Worm (Caenorhabditis elegans): ENCODE data around the gene C08B11.9.

C08B11.9 gene

DNA sequence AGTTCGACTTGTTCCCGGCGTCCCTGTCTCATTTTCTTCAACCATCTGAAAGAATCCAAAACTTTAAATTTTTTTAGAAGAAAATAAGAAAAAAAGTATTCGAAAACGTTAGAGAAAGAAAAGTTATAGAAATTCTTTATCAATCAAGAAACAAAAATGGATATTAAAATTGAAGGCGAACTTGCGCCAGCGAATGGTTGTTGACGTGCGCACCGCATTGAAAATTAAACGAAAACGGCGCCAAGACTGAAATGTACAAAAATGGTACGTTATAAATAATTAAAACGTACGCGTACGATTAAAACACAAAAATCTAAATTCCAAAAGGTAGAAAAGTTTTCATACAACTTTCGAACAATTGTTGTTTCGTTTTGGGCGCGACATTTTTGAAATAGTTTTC is 48.8 kb upstream of the C08B11.9 start, which contains the start of gene K02C4.3 (continued):
- no peak for TF ChIP-seq F37D6.2 (tag; optimal IDR thresholded peaks at IDR 0.05)
- TF ChIP-seq ZK337.2 (GFP tag; IDR thresholded peaks at IDR 0.05): no peak
- no peak for TF ChIP-seq hif-1 (tag; optimal IDR thresholded peaks at IDR 0.05)
- TF ChIP-seq egl-27 (tag; optimal IDR thresholded peaks at IDR 0.05): no peak

DNA sequence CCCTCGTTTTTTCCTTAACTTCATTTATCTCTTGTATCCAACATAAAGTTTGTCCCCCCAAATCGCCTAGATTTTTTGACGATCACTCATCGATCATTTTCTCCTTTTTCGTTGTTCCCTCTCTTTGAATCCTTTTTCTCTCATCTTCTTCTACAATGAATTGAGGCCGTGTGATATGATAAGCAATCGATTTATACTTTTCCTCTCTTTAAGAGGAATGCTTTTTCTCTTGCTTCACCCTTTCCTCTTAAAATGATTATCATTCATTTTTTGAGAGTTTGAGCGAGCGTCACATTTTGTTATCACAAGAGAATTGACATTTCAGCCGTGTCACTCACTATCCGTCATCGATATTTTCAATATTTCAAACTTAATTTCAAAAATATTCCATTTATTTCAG is 40.1 kb upstream of the C08B11.9 start, which contains the start of gene K02C4.5:
K02C4.5 (plus strand) TSS at position 395 of the 400 bp plus-strand sequence.
- TF ChIP-seq F37D6.2 (tag; optimal IDR thresholded peaks at IDR 0.05) (no peak), lim-7 (GFP tag; IDR thresholded peaks at IDR 0.05) (no peak), nhr-41 (GFP tag; IDR thresholded peaks at IDR 0.05) (no peak), lin-1 (GFP tag; IDR thresholded peaks at IDR 0.05) (0 out of 2 replicates have a peak, but pooled peaks have one; percentile 34), ztf-11 (tag; optimal IDR thresholded peaks at IDR 0.05) (no peak), lsy-2 (tag; optimal IDR thresholded peaks at IDR 0.05) (peak in 1 of 2 experiments; percentile 26), nhr-28 (tag; optimal IDR thresholded peaks at IDR 0.05) (peak; percentile 65), ztf-7 (tag; optimal IDR thresholded peaks at IDR 0.05) (peak; percentile 7), daf-8 (GFP tag; IDR thresholded peaks at IDR 0.05) (no peak), daf-16 (GFP tag; optimal IDR thresholded peaks at IDR 0.05) (no peak), daf-16 (tag; optimal IDR thresholded peaks at IDR 0.05) (peak; percentile 80), tra-1 (GFP tag; IDR thresholded peaks at IDR 0.05) (peak; percentile 70), zag-1 (tag; optimal IDR thresholded peaks at IDR 0.05) (no peak), mep-1 (tag; optimal IDR thresholded peaks at IDR 0.05) (peak; percentile 25), F44E2.7 (GFP tag; IDR thresholded peaks at IDR 0.05) (no peak), attf-4 (tag; optimal IDR thresholded peaks at IDR 0.05) (no peak), hlh-11 (tag; optimal IDR thresholded peaks at IDR 0.05) (peak; percentile 79), ZK546.5 (tag; optimal IDR thresholded peaks at IDR 0.05) (no peak), mxl-2 (GFP tag; conservative IDR thresholded peaks at IDR 0.05) (no peak), dmd-6 (GFP tag; IDR thresholded peaks at IDR 0.05) (peak; percentile 59), nhr-10 (tag; optimal IDR thresholded peaks at IDR 0.05) (no peak), ceh-82 (tag; optimal IDR thresholded peaks at IDR 0.05) (no peak), php-3 (GFP tag; IDR thresholded peaks at IDR 0.05) (0 out of 2 replicates have a peak, but pooled peaks have one; percentile 49), pqm-1 (tag; optimal IDR thresholded peaks at IDR 0.05) (peak; percentile 98), saeg-2 (GFP tag; IDR thresholded peaks at IDR 0.05) (no peak), aha-1 (tag) (peak; percentile 35), Y75B8A.6 (GFP tag; IDR thresholded peaks at IDR 0.05) (no peak), dve-1 (tag; optimal IDR thresholded peaks at IDR 0.05; ENCODE audit: insufficient read depth) (peak; percentile 60), zfp-2 (tag; optimal IDR thresholded peaks at IDR 0.05) (no peak), nhr-6 (tag; optimal IDR thresholded peaks at IDR 0.05) (peak; percentile 61), hlh-30 (tag; optimal IDR thresholded peaks at IDR 0.05; ENCODE audit: insufficient read depth) (peak; percentile 61)

DNA sequence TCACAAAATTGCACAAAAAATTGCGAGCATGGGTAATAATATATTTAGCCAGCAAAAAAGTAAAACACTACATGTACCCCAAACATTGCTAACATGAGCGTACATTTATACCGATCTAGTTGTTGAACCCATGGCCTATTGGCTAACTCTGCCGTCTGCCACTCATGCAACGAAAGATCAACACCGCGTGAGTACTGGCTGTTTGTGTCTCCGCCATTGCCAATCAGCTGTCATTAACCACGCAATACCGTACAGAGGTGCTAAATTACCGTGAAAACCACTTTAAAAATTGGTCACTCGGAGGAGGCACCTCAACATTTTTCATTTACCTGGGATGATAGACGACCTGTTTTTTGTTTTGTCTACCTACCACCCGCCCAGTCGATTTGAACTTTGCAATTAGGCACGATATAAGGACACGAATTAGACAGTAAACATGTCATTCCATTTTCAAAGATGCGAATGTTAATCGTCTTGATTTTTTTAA is 37.4 kb upstream of the C08B11.9 start, which contains the start of gene K02C4.2:
K02C4.2 (plus strand) TSS at position 437 of the 487 bp plus-strand sequence.
- TF ChIP-seq lin-38 (GFP tag; IDR thresholded peaks at IDR 0.05) (peak; percentile 83), skn-1 (tag; optimal IDR thresholded peaks at IDR 0.05) (no peak), mes-2 (tag; optimal IDR thresholded peaks at IDR 0.05; ENCODE audit: poor library complexity, severe bottlenecking) (peak; percentile 89), nhr-237 (tag; optimal IDR thresholded peaks at IDR 0.05) (no peak), egl-43 (GFP tag; IDR thresholded peaks at IDR 0.05) (peak; percentile 96), T20F7.1 (GFP tag; optimal IDR thresholded peaks at IDR 0.05) (peak; percentile 67), egl-27 (tag; optimal IDR thresholded peaks at IDR 0.05) (no peak), sdz-12 (GFP tag; optimal IDR thresholded peaks at IDR 0.05) (peak; percentile 72), hif-1 (tag; optimal IDR thresholded peaks at IDR 0.05) (peak in 1 of 2 experiments; percentile 39), fos-1 (tag; optimal IDR thresholded peaks at IDR 0.05) (no peak), F49E8.2 (tag; optimal IDR thresholded peaks at IDR 0.05; ENCODE audit: borderline replicate concordance) (peak; percentile 45), arid-1 (GFP tag; conservative IDR thresholded peaks at IDR 0.05) (peak; percentile 82), daf-12 (tag; optimal IDR thresholded peaks at IDR 0.05) (no peak), Y105C5A.15 (GFP tag; IDR thresholded peaks at IDR 0.05) (0 out of 2 replicates have a peak, but pooled peaks have one; percentile 56), dve-1 (tag; optimal IDR thresholded peaks at IDR 0.05; ENCODE audit: insufficient read depth) (peak; percentile 73), tra-1 (GFP tag; IDR thresholded peaks at IDR 0.05) (peak; percentile 90), unc-130 (GFP tag; optimal IDR thresholded peaks at IDR 0.05) (peak; percentile 40), ama-1 (optimal IDR thresholded peaks at IDR 0.05) (no peak), hmg-1.1 (GFP tag; IDR thresholded peaks at IDR 0.05) (peak; percentile 82), F26F4.8 (GFP tag; conservative IDR thresholded peaks at IDR 0.05) (peak; percentile 85)
